Worm (Caenorhabditis elegans) whole organism, late embryonic: Measurements from ENCODE around the gene Y73B6BL.14.

Experiments
- T23F11.4 ChIP-seq: fragments of 200-800 bp; sonication (Bioruptor generic); optimal IDR thresholded peaks from 2 replicates; lab custom pipeline; 2018; ENCODE audit warnings: mild to moderate bottlenecking, missing genetic modification characterization, missing compliant biosample characterization
- Y22D7AL.16 ChIP-seq: sonication (generic microtip); optimal IDR thresholded peaks from 2 replicates; lab custom pipeline; 2016; ENCODE audit warnings: missing genetic modification characterization, missing compliant biosample characterization
- ama-1 ChIP-seq: fragments of 150-350 bp; optimal IDR thresholded peaks from 2 replicates; lab custom pipeline; 2014
- ceh-30 ChIP-seq: fragments of 150-350 bp; optimal IDR thresholded peaks from 2 replicates; lab custom pipeline; 2014; ENCODE audit warnings: missing biosample characterization, missing genetic modification characterization
- ceh-31 ChIP-seq: sonication (generic microtip); optimal IDR thresholded peaks from 2 replicates; lab custom pipeline; 2016; ENCODE audit warnings: missing genetic modification characterization, missing compliant biosample characterization
- dve-1 ChIP-seq: sonication (generic microtip); optimal IDR thresholded peaks from 2 replicates; lab custom pipeline; 2017; ENCODE audit warnings: antibody characterized with exemption, mild to moderate bottlenecking, missing genetic modification characterization, missing compliant biosample characterization
- elt-2 ChIP-seq: sonication (generic microtip); optimal IDR thresholded peaks from 2 replicates; lab custom pipeline; 2016; ENCODE audit warnings: missing genetic modification reagents, missing genetic modification characterization, missing compliant biosample characterization
- gmeb-2 ChIP-seq: sonication (generic microtip); optimal IDR thresholded peaks from 2 replicates; lab custom pipeline; 2016; ENCODE audit warnings: missing genetic modification characterization, inconsistent platforms, missing compliant biosample characterization
- hlh-13 ChIP-seq: fragments of 200-800 bp; sonication (Bioruptor generic); optimal IDR thresholded peaks from 2 replicates; lab custom pipeline; 2018; ENCODE audit warnings: mild to moderate bottlenecking, missing genetic modification characterization, missing compliant biosample characterization
- lim-6 ChIP-seq: sonication (generic microtip); optimal IDR thresholded peaks from 2 replicates; lab custom pipeline; 2016; ENCODE audit warnings: missing genetic modification characterization, missing compliant biosample characterization
- nhr-11 ChIP-seq: fragments of 150-350 bp; optimal IDR thresholded peaks from 2 replicates; lab custom pipeline; 2014; ENCODE audit warnings: missing biosample characterization, missing genetic modification characterization
- pag-3 ChIP-seq: sonication (generic microtip); optimal IDR thresholded peaks from 2 replicates; lab custom pipeline; 2016; ENCODE audit warnings: missing compliant biosample characterization, missing genetic modification characterization, borderline replicate concordance
- sox-4 ChIP-seq: sonication (generic microtip); optimal IDR thresholded peaks from 2 replicates; lab custom pipeline; 2017; ENCODE audit warnings: mild to moderate bottlenecking, missing genetic modification characterization, inconsistent platforms, missing compliant biosample characterization
- unc-3 ChIP-seq, 2 experiments: fragments of 200-800 bp in 1 of 2; sonication (Bioruptor generic) in 1 of 2; sonication (generic microtip) in 1 of 2; conservative IDR thresholded peaks in 1 of 2; optimal IDR thresholded peaks in 1 of 2; 2 replicates each; pipeline versions ENCODE4 v1.3.6 to Lab custom; 2016 to 2022; ENCODE audit warnings: missing compliant biosample characterization in 2 of 2, missing genetic modification characterization in 2 of 2, missing genetic modification reagents in 1 of 2
- unc-86 ChIP-seq: sonication (generic microtip); optimal IDR thresholded peaks from 2 replicates; lab custom pipeline; 2016; ENCODE audit warnings: missing genetic modification characterization, missing compliant biosample characterization

The Y73B6BL.14 gene

ce11 chrIV:6298253-6298652 lies 44.5 kb downstream of the Y73B6BL.14 start, which contains the start of gene srv-27:
srv-27 (minus strand) TSS chrIV:6298353.
- TF ChIP-seq sox-4 (tag; lab: Kevin White, UChicago) (no peak), lim-6 (no peak), hlh-13 (GFP tag; lab: Kevin White, UChicago) (no peak), pag-3 (no peak), ama-1 (lab: Kevin White, UChicago) (no peak), Y22D7AL.16 (no peak), unc-3 (GFP tag; conservative IDR thresholded peaks at IDR 0.05; lab: Robert Waterston, UW) (no peak), unc-3 (tag; optimal IDR thresholded peaks at IDR 0.05; lab: Kevin White, UChicago) (no peak), ceh-30 (tag; lab: Kevin White, UChicago) (no peak), unc-86 (tag; lab: Kevin White, UChicago) (no peak), T23F11.4 (GFP tag; lab: Kevin White, UChicago) (no peak), nhr-11 (tag; lab: Kevin White, UChicago) (no peak), dve-1 (tag; lab: Kevin White, UChicago) (no peak)

ce11 chrIV:6294081-6294480 lies 48.7 kb downstream of the Y73B6BL.14 start, which contains the start of gene hil-2:
hil-2 (plus strand) TSS chrIV:6294240.
- no peak for TF ChIP-seq gmeb-2 (tag; lab: Kevin White, UChicago)
- TF ChIP-seq ama-1 (lab: Kevin White, UChicago) = peak; percentile 34
- peak; percentile 26 for TF ChIP-seq elt-2
- peak; percentile 53 for TF ChIP-seq ceh-31
